Fruit fly (Drosophila melanogaster) whole organism, embryonic: ENCODE data around the gene Mo25.
A peak's percentile ranks its signal among the peaks of the same experiment; 100 is the strongest.

Experiments
- Antp ChIP-seq: fragments of 200-800 bp; sonication (Bioruptor generic); optimal IDR thresholded peaks from 3 replicates; lab custom pipeline; 2016; ENCODE audit warnings: missing biosample characterization, missing genetic modification characterization
- Atf-2 ChIP-seq: fragments of 200-800 bp; sonication (Bioruptor generic); optimal IDR thresholded peaks from 2 replicates; lab custom pipeline; 2016; ENCODE audit warnings: missing biosample characterization, missing genetic modification characterization
- Atf6 ChIP-seq: fragments of 200-800 bp; sonication (Bioruptor generic); IDR thresholded peaks from 2 replicates; pipeline ENCODE4 v1.3.6; 2022; ENCODE audit warnings: missing biosample characterization, missing genetic modification characterization
- B-H2 ChIP-seq: fragments of 200-800 bp; sonication (Bioruptor generic); optimal IDR thresholded peaks from 2 replicates; lab custom pipeline; 2018; ENCODE audit warnings: missing biosample characterization, mild to moderate bottlenecking, missing genetic modification characterization
- CG10462 ChIP-seq: fragments of 200-800 bp; sonication (Bioruptor generic); optimal IDR thresholded peaks from 2 replicates; lab custom pipeline; 2016; ENCODE audit warnings: missing biosample characterization, missing genetic modification characterization
- CG10979 ChIP-seq: fragments of 200-800 bp; sonication (Bioruptor generic); optimal IDR thresholded peaks from 2 replicates; lab custom pipeline; 2018; ENCODE audit warnings: missing biosample characterization, mild to moderate bottlenecking, missing genetic modification characterization, moderate library complexity
- CG11085 ChIP-seq: fragments of 200-800 bp; sonication (Bioruptor generic); IDR thresholded peaks from 2 replicates; pipeline ENCODE4 v1.3.6; 2022; ENCODE audit warnings: missing biosample characterization, missing genetic modification characterization
- CG11560 ChIP-seq: fragments of 200-800 bp; sonication (Bioruptor generic); IDR thresholded peaks from 3 replicates; pipeline ENCODE4 v1.3.6; 2022; ENCODE audit warnings: missing biosample characterization, missing genetic modification characterization
- CG11695 ChIP-seq: fragments of 200-800 bp; sonication (Bioruptor generic); IDR thresholded peaks from 3 replicates; pipeline ENCODE4 v1.3.6; 2022; ENCODE audit warnings: missing biosample characterization, missing genetic modification characterization
- CG12769 ChIP-seq: fragments of 200-800 bp; sonication (Bioruptor generic); optimal IDR thresholded peaks from 2 replicates; lab custom pipeline; 2019; ENCODE audit warnings: missing biosample characterization, mild to moderate bottlenecking, missing genetic modification characterization, moderate library complexity
- CG15696 ChIP-seq: fragments of 200-800 bp; sonication (Bioruptor generic); optimal IDR thresholded peaks from 2 replicates; lab custom pipeline; 2019; ENCODE audit warnings: missing biosample characterization, mild to moderate bottlenecking, missing genetic modification characterization, moderate library complexity
- CG1603 ChIP-seq: fragments of 200-800 bp; sonication (Bioruptor generic); optimal IDR thresholded peaks from 2 replicates; lab custom pipeline; 2019; ENCODE audit warnings: missing biosample characterization, mild to moderate bottlenecking, missing genetic modification characterization, moderate library complexity
- CG16815 ChIP-seq: fragments of 200-800 bp; sonication (Bioruptor generic); optimal IDR thresholded peaks from 3 replicates; lab custom pipeline; 2017; ENCODE audit warnings: missing biosample characterization, mild to moderate bottlenecking, missing genetic modification characterization
- CG17802 ChIP-seq: fragments of 200-800 bp; sonication (Bioruptor generic); optimal IDR thresholded peaks from 2 replicates; lab custom pipeline; 2018; ENCODE audit warnings: missing biosample characterization, mild to moderate bottlenecking, missing genetic modification characterization, moderate library complexity
- CG34376 ChIP-seq: fragments of 200-800 bp; sonication (Bioruptor generic); optimal IDR thresholded peaks from 2 replicates; lab custom pipeline; 2018; ENCODE audit warnings: missing biosample characterization, mild to moderate bottlenecking, missing genetic modification characterization
- CG3726 ChIP-seq: fragments of 200-800 bp; sonication (Bioruptor generic); IDR thresholded peaks from 3 replicates; pipeline ENCODE4, ENCODE4 v1.3.6; 2022; ENCODE audit warnings: missing biosample characterization, missing genetic modification characterization
- CG5953 ChIP-seq: fragments of 200-800 bp; sonication (Bioruptor generic); IDR thresholded peaks from 2 replicates; pipeline ENCODE4 v1.3.6; 2022; ENCODE audit warnings: missing biosample characterization, missing genetic modification characterization
- CG6175 ChIP-seq: fragments of 200-800 bp; sonication (Bioruptor generic); IDR thresholded peaks from 3 replicates; pipeline ENCODE4 v1.3.6; 2022; ENCODE audit warnings: missing biosample characterization, missing genetic modification characterization
- CG6683 ChIP-seq: fragments of 200-800 bp; sonication (Bioruptor generic); optimal IDR thresholded peaks from 2 replicates; lab custom pipeline; 2017; ENCODE audit warnings: missing biosample characterization, mild to moderate bottlenecking, missing genetic modification characterization, missing genetic modification reagents
- CG6791 ChIP-seq: fragments of 200-800 bp; sonication (Bioruptor generic); IDR thresholded peaks from 3 replicates; pipeline ENCODE4 v1.3.6; 2022; ENCODE audit warnings: missing biosample characterization, missing genetic modification characterization; ENCODE audit not compliant: partially characterized antibody
- CG7271 ChIP-seq: fragments of 200-800 bp; sonication (Bioruptor generic); optimal IDR thresholded peaks from 2 replicates; lab custom pipeline; 2018; ENCODE audit warnings: missing biosample characterization, mild to moderate bottlenecking, missing genetic modification characterization, moderate library complexity
- CG7786 ChIP-seq: fragments of 200-800 bp; sonication (Bioruptor generic); optimal IDR thresholded peaks from 2 replicates; lab custom pipeline; 2016; ENCODE audit warnings: missing biosample characterization, missing genetic modification characterization
- D19A ChIP-seq: fragments of 200-800 bp; optimal IDR thresholded peaks from 3 replicates; lab custom pipeline; 2019; ENCODE audit warnings: missing biosample characterization, mild to moderate bottlenecking, missing genetic modification characterization, moderate library complexity
- Dek ChIP-seq: fragments of 200-800 bp; sonication (Bioruptor generic); optimal IDR thresholded peaks from 3 replicates; lab custom pipeline; 2019; ENCODE audit warnings: missing biosample characterization, mild to moderate bottlenecking, missing genetic modification characterization, moderate library complexity
- HHEX ChIP-seq: fragments of 200-800 bp; sonication (Bioruptor generic); optimal IDR thresholded peaks from 3 replicates; lab custom pipeline; 2017; ENCODE audit warnings: missing biosample characterization, mild to moderate bottlenecking, missing genetic modification characterization, missing genetic modification reagents
- Myb ChIP-seq: fragments of 200-800 bp; sonication (Bioruptor generic); optimal IDR thresholded peaks from 2 replicates; lab custom pipeline; 2016; ENCODE audit warnings: missing biosample characterization, missing genetic modification characterization
- NC2α ChIP-seq: fragments of 200-800 bp; sonication (Bioruptor generic); optimal IDR thresholded peaks from 2 replicates; lab custom pipeline; 2016; ENCODE audit warnings: missing biosample characterization, missing genetic modification characterization
- Sox102F ChIP-seq: fragments of 200-800 bp; sonication (Bioruptor generic); optimal IDR thresholded peaks from 2 replicates; lab custom pipeline; 2018; ENCODE audit warnings: missing biosample characterization, mild to moderate bottlenecking, missing genetic modification characterization, moderate library complexity
- Usf ChIP-seq: fragments of 200-800 bp; sonication (Bioruptor generic); optimal IDR thresholded peaks from 2 replicates; lab custom pipeline; 2017; ENCODE audit warnings: missing genotype, missing biosample characterization, missing genetic modification characterization
- Vsx1 ChIP-seq: fragments of 200-800 bp; sonication (Bioruptor generic); optimal IDR thresholded peaks from 2 replicates; lab custom pipeline; 2017; ENCODE audit warnings: missing biosample characterization, mild to moderate bottlenecking, missing genetic modification characterization, missing genetic modification reagents
- chm ChIP-seq: fragments of 200-800 bp; sonication (Bioruptor generic); IDR thresholded peaks from 2 replicates; pipeline ENCODE4 v1.3.6; 2022; ENCODE audit warnings: missing biosample characterization, missing genetic modification characterization
- dati ChIP-seq: fragments of 200-800 bp; sonication (Bioruptor generic); IDR thresholded peaks from 2 replicates; pipeline ENCODE4 v1.3.6; 2022; ENCODE audit warnings: missing biosample characterization, missing genetic modification characterization
- dimm ChIP-seq: fragments of 200-800 bp; sonication (Bioruptor generic); IDR thresholded peaks from 2 replicates; pipeline ENCODE4 v1.3.6; 2022; ENCODE audit warnings: missing biosample characterization, missing genetic modification characterization
- dm ChIP-seq: fragments of 200-800 bp; sonication (Bioruptor generic); optimal IDR thresholded peaks from 3 replicates; lab custom pipeline; 2016; ENCODE audit warnings: missing biosample characterization, missing genetic modification characterization
- fd96Cb ChIP-seq: fragments of 200-800 bp; sonication (Bioruptor generic); optimal IDR thresholded peaks from 2 replicates; lab custom pipeline; 2018; ENCODE audit warnings: missing biosample characterization, mild to moderate bottlenecking, missing genetic modification characterization, moderate library complexity
- hb ChIP-seq: fragments of 200-800 bp; sonication (Bioruptor generic); IDR thresholded peaks from 3 replicates; pipeline ENCODE4 v1.3.6; 2022; ENCODE audit warnings: missing biosample characterization, missing genetic modification characterization; ENCODE audit not compliant: partially characterized antibody
- jigr1 ChIP-seq: fragments of 200-800 bp; sonication (Bioruptor generic); IDR thresholded peaks from 3 replicates; pipeline ENCODE4 v1.3.6; 2022; ENCODE audit warnings: missing biosample characterization, missing genetic modification characterization
- kay ChIP-seq: fragments of 200-800 bp; sonication (Bioruptor generic); optimal IDR thresholded peaks from 2 replicates; lab custom pipeline; 2016; ENCODE audit warnings: missing biosample characterization, missing genetic modification characterization
- lmd ChIP-seq: fragments of 200-800 bp; sonication (Bioruptor generic); IDR thresholded peaks from 2 replicates; pipeline ENCODE4 v1.3.6; 2022; ENCODE audit warnings: missing biosample characterization, missing genetic modification characterization
- luna ChIP-seq: fragments of 200-800 bp; sonication (Bioruptor generic); optimal IDR thresholded peaks from 2 replicates; lab custom pipeline; 2016; ENCODE audit warnings: missing biosample characterization, missing genetic modification characterization
- mirr ChIP-seq: fragments of 200-800 bp; sonication (Bioruptor generic); optimal IDR thresholded peaks from 3 replicates; lab custom pipeline; 2018; ENCODE audit warnings: missing biosample characterization, mild to moderate bottlenecking, missing genetic modification characterization
- phol ChIP-seq: fragments of 200-800 bp; sonication (Bioruptor generic); optimal IDR thresholded peaks from 3 replicates; lab custom pipeline; 2018; ENCODE audit warnings: missing biosample characterization, mild to moderate bottlenecking, missing genetic modification characterization, moderate library complexity
- sc ChIP-seq, 3 experiments: fragments of >200 bp in 2 of 3; fragments of 200-800 bp in 1 of 3; sonication (Bioruptor generic) in 1 of 3; optimal IDR thresholded peaks; 2 replicates in 2 of 3; 3 replicates in 1 of 3; lab custom pipeline; 2017; ENCODE audit warnings: mild to moderate bottlenecking in 1 of 3, missing biosample characterization in 1 of 3, missing genetic modification characterization in 1 of 3, missing genetic modification reagents in 1 of 3
- schlank ChIP-seq: fragments of 200-800 bp; sonication (Bioruptor generic); optimal IDR thresholded peaks from 2 replicates; lab custom pipeline; 2018; ENCODE audit warnings: missing biosample characterization, mild to moderate bottlenecking, missing genetic modification characterization
- tap ChIP-seq: fragments of 200-800 bp; optimal IDR thresholded peaks from 3 replicates; lab custom pipeline; 2019; ENCODE audit warnings: missing biosample characterization, mild to moderate bottlenecking, missing genetic modification characterization, moderate library complexity
- toy ChIP-seq: fragments of 200-800 bp; sonication (Bioruptor generic); IDR thresholded peaks from 2 replicates; pipeline ENCODE4 v1.3.6; 2022; ENCODE audit warnings: missing biosample characterization, missing genetic modification characterization
- trem ChIP-seq: fragments of 200-800 bp; optimal IDR thresholded peaks from 3 replicates; lab custom pipeline; 2019; ENCODE audit warnings: missing biosample characterization, mild to moderate bottlenecking, missing genetic modification characterization, moderate library complexity
- z ChIP-seq: fragments of 200-800 bp; sonication (Bioruptor generic); IDR thresholded peaks from 3 replicates; pipeline ENCODE4 v1.3.6; 2022; ENCODE audit warnings: missing biosample characterization, missing genetic modification characterization

Mo25 gene

DNA sequence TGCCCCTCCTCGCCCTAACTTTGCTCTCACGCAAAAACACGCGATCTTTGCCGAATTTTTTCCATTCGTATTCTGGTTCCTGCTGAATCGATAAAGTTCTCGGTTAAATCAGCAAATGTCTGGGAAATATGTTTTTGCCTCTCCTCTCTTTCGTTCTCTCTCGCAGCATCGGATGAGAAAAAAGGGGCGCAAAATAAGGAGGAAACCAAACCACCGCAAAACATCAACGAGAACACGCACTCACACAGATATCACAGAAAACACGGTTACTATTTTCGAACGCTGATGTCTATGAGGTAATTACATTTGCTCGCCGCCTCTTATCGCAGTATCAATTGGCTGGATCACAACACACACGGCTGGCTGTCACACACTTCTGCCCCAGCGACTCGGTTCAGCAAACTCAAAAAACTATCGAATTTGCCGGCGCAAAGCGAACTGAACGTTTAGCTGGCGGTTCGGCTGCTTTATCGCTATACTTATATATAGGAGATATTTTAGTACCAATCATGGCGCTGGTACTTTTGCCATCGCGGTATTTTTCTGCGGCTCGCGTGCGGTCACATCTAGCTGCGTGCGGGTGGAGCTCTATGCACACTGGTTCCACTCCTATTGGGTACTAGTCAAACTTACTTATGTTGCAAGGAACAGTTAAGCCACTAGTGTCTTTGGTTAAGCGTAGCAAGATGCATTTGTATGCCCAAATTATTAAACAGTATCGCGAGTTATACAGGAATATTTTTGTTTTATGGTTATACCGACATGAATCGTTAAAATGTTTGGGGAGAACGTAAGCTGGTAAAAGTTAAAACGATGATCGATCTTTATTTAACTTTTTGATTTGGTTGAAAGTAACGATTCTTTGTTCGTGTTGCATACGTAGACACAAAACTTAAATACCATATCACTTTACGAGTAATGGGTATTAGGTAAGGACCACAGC, 46.2 kb upstream of the Mo25 start, which contains the start of gene Baldspot (continued):
- TF ChIP-seq CG7271 (tag; lab: Kevin White, UChicago) (peak; percentile 68), CG34376 (peak; percentile 88), HHEX (GFP tag; lab: Kevin White, UChicago) (peak; percentile 92), CG11695 (peak; percentile 35; the same call in 1 of the 3 replicates), CG12769 (tag; lab: Kevin White, UChicago) (peak; percentile 70), Atf6 (peak; percentile 50; the same call in 1 of the 2 replicates), CG7786 (GFP tag; lab: Kevin White, UChicago) (peak; percentile 45), CG10462 (GFP tag; lab: Kevin White, UChicago) (peak; percentile 2), jigr1 (GFP tag; lab: Robert Waterston, UW) (no peak), NC2α (GFP tag; lab: Kevin White, UChicago) (peak; percentile 71), Vsx1 (GFP tag; lab: Kevin White, UChicago) (peak; percentile 81), CG3726 (no peak), phol (tag; lab: Kevin White, UChicago) (peak; percentile 89), mirr (GFP tag; lab: Kevin White, UChicago) (peak; percentile 82), lmd (GFP tag; lab: Robert Waterston, UW) (peak; percentile 79), B-H2 (GFP tag; lab: Kevin White, UChicago) (peak; percentile 61), D19A (peak; percentile 82), CG6175 (GFP tag; lab: Robert Waterston, UW) (no peak), schlank (tag; lab: Kevin White, UChicago) (peak; percentile 50), dm (peak; percentile 15), toy (GFP tag; lab: Robert Waterston, UW) (no peak), CG6683 (peak; percentile 71), fd96Cb (tag; lab: Kevin White, UChicago) (peak; percentile 81), Dek (tag; lab: Kevin White, UChicago) (peak; percentile 31), Sox102F (GFP tag; lab: Kevin White, UChicago) (peak; percentile 47), dimm (GFP tag; lab: Robert Waterston, UW) (no peak), CG15696 (tag; lab: Kevin White, UChicago) (peak; percentile 89), luna (GFP tag; lab: Kevin White, UChicago) (peak; percentile 71), chm (GFP tag; lab: Robert Waterston, UW) (no peak), dati (GFP tag; lab: Robert Waterston, UW) (no peak), Usf (GFP tag; lab: Kevin White, UChicago) (peak; percentile 16), CG6791 (GFP tag; lab: Robert Waterston, UW) (peak; percentile 75), z (GFP tag; lab: Robert Waterston, UW) (no peak), CG11085 (GFP tag; lab: Robert Waterston, UW) (peak; percentile 11; the same call in 1 of the 2 replicates), CG16815 (GFP tag; lab: Kevin White, UChicago) (peak; percentile 49), CG11560 (tag; lab: Robert Waterston, UW) (peak; percentile 37; the same call in 1 of the 3 replicates), Myb (peak; percentile 83), hb (GFP tag; lab: Robert Waterston, UW) (peak; percentile 72; the same call in 2 of the 3 replicates), kay (peak; percentile 23), CG1603 (tag; lab: Kevin White, UChicago) (peak; percentile 80), CG10979 (tag; lab: Kevin White, UChicago) (peak; percentile 89), tap (tag; lab: Kevin White, UChicago) (peak; percentile 82), CG5953 (GFP tag; lab: Robert Waterston, UW) (no peak), CG17802 (peak; percentile 60), trem (tag; lab: Kevin White, UChicago) (peak; percentile 85), sc (optimal IDR thresholded peaks at IDR 0.05; lab: Kevin White, UChicago) (no peak), sc (GFP tag; optimal IDR thresholded peaks at IDR 0.05; lab: Kevin White, UChicago) (peak; percentile 19), Atf-2 (peak; percentile 48), Antp (GFP tag; lab: Kevin White, UChicago) (peak; percentile 78)
